Worm (Caenorhabditis elegans): Measurements from ENCODE around the gene F59B10.3.

The F59B10.3 gene

ce11 chrII:10519017-10519416 lies 8.7 kb downstream of the F59B10.3 start, which contains the start of gene F59B10.4:
F59B10.4 (minus strand) TSS chrII:10519117.
- no peak for TF ChIP-seq nhr-237 (tag; optimal IDR thresholded peaks at IDR 0.05)
- TF ChIP-seq nhr-85 (tag) = peak; percentile 84
- no peak for TF ChIP-seq swsn-7 (tag; optimal IDR thresholded peaks at IDR 0.05)
- peak; percentile 2 for TF ChIP-seq snu-23 (GFP tag; optimal IDR thresholded peaks at IDR 0.05)
- TF ChIP-seq tlp-1 (tag; optimal IDR thresholded peaks at IDR 0.05) = no peak
- TF ChIP-seq elt-3 (tag; optimal IDR thresholded peaks at IDR 0.05) = peak in 1 of 6 experiments; percentile 8
- peak; percentile 7 for TF ChIP-seq nhr-71 (tag; optimal IDR thresholded peaks at IDR 0.05)
- peak; percentile 15 for TF ChIP-seq lin-14 (GFP tag; optimal IDR thresholded peaks at IDR 0.05)
- TF ChIP-seq nhr-20 (tag; optimal IDR thresholded peaks at IDR 0.05) = peak; percentile 8
- TF ChIP-seq blmp-1 (tag; optimal IDR thresholded peaks at IDR 0.05) = peak; percentile 16

ce11 chrII:10519863-10520262 lies 9.5 kb downstream of the F59B10.3 start:
- TF ChIP-seq nhr-19 (GFP tag; conservative IDR thresholded peaks at IDR 0.05) (no peak), efl-1 (optimal IDR thresholded peaks at IDR 0.05) (no peak), efl-1 (GFP tag; optimal IDR thresholded peaks at IDR 0.05 in 1 of 2) (peak in 1 of 2 experiments; percentile 63)

- no peak for TF ChIP-seq dsc-1 (tag; optimal IDR thresholded peaks at IDR 0.05)
- TF ChIP-seq blmp-1 (tag; optimal IDR thresholded peaks at IDR 0.05) = peak; percentile 98
Measured at ce11 chrII:10523031-10523430, 12.7 kb downstream of the F59B10.3 start.

- TF ChIP-seq egl-13 (tag; optimal IDR thresholded peaks at IDR 0.05) (no peak), mep-1 (tag; optimal IDR thresholded peaks at IDR 0.05) (no peak), sptf-1 (tag; optimal IDR thresholded peaks at IDR 0.05) (no peak), C34B4.2 (tag; optimal IDR thresholded peaks at IDR 0.05) (no peak)
Measured at ce11 chrII:10523583-10523982, 13.2 kb downstream of the F59B10.3 start, which contains the start of gene F59B10.5. F59B10.5 (minus strand) TSS chrII:10523683.

ce11 chrII:10524374-10524773 lies 14.0 kb downstream of the F59B10.3 start, which contains the start of gene F59B10.6:
F59B10.6 (minus strand) TSS chrII:10524474.
- TF ChIP-seq hlh-4 (tag; optimal IDR thresholded peaks at IDR 0.05) (no peak), tlp-1 (tag; optimal IDR thresholded peaks at IDR 0.05) (no peak), nhr-76 (tag; optimal IDR thresholded peaks at IDR 0.05) (no peak), efl-1 (optimal IDR thresholded peaks at IDR 0.05) (no peak), efl-1 (GFP tag; optimal IDR thresholded peaks at IDR 0.05 in 1 of 2) (no peak), C16A3.4 (tag; optimal IDR thresholded peaks at IDR 0.05) (no peak), tbx-2 (tag; optimal IDR thresholded peaks at IDR 0.05) (no peak), snu-23 (GFP tag; optimal IDR thresholded peaks at IDR 0.05) (no peak), nhr-85 (tag) (no peak)

ce11 chrII:10525134-10525533 lies 14.8 kb downstream of the F59B10.3 start:
- TF ChIP-seq nhr-20 (tag; optimal IDR thresholded peaks at IDR 0.05) (peak; percentile 51), nhr-85 (tag) (peak; percentile 87), lin-14 (GFP tag; optimal IDR thresholded peaks at IDR 0.05) (peak; percentile 76), nhr-90 (tag; optimal IDR thresholded peaks at IDR 0.05; ENCODE audit: poor library complexity) (peak; percentile 3), blmp-1 (tag; optimal IDR thresholded peaks at IDR 0.05) (peak; percentile 60), ama-1 (optimal IDR thresholded peaks at IDR 0.05) (no peak), efl-1 (optimal IDR thresholded peaks at IDR 0.05) (peak in 1 of 2 experiments; percentile 10), efl-1 (GFP tag; optimal IDR thresholded peaks at IDR 0.05 in 1 of 2) (peak in 1 of 2 experiments; percentile 88), elt-3 (tag; optimal IDR thresholded peaks at IDR 0.05) (peak in 3 of 6 experiments; percentile 18 to 49 (median 36)), lin-35 (GFP tag; optimal IDR thresholded peaks at IDR 0.05) (peak in 1 of 2 experiments; percentile 21), snpc-4 (tag; optimal IDR thresholded peaks at IDR 0.05) (no peak), nhr-84 (tag; optimal IDR thresholded peaks at IDR 0.05) (no peak), skn-1 (tag; optimal IDR thresholded peaks at IDR 0.05) (peak; percentile 6), snu-23 (GFP tag; optimal IDR thresholded peaks at IDR 0.05) (peak; percentile 61), mep-1 (tag; optimal IDR thresholded peaks at IDR 0.05) (peak; percentile 43), unc-30 (tag; optimal IDR thresholded peaks at IDR 0.05) (no peak), lin-13 (GFP tag; optimal IDR thresholded peaks at IDR 0.05) (no peak)

- TF ChIP-seq rnt-1 (tag; optimal IDR thresholded peaks at IDR 0.05) = peak; percentile 0
- no peak for TF ChIP-seq nhr-20 (tag; optimal IDR thresholded peaks at IDR 0.05)
- peak; percentile 57 for TF ChIP-seq lin-14 (GFP tag; optimal IDR thresholded peaks at IDR 0.05)
Measured at ce11 chrII:10527649-10528134, 17.4 kb downstream of the F59B10.3 start, which contains the start of gene mab-10. mab-10 (plus strand) TSS chrII:10528084.
